Fruit fly (Drosophila melanogaster): Measurements from ENCODE around the gene CG14143.

CG14143 gene

dm6 chr3L:11155380-11155779, 20.6 kb downstream of the CG14143 start (continued):
- 0 out of 2 replicates have a peak, but pooled peaks have one; percentile 13 for TF ChIP-seq klu (GFP tag; IDR thresholded peaks at IDR 0.05)
- no peak for TF ChIP-seq CG6791 (GFP tag; IDR thresholded peaks at IDR 0.05; ENCODE audit: partially characterized antibody)
- no peak for TF ChIP-seq bigmax (GFP tag; optimal IDR thresholded peaks at IDR 0.05)
- TF ChIP-seq CG31441 (GFP tag; IDR thresholded peaks at IDR 0.05), result 0 out of 2 replicates have a peak, but pooled peaks have one; percentile 10
- TF ChIP-seq Nf-YC (tag; optimal IDR thresholded peaks at IDR 0.05), result no peak
- TF ChIP-seq jigr1 (GFP tag; IDR thresholded peaks at IDR 0.05), result no peak
- peak; percentile 47; the same call in 1 of the 3 replicates for TF ChIP-seq tgo (GFP tag; IDR thresholded peaks at IDR 0.05)
- TF ChIP-seq toy (GFP tag; IDR thresholded peaks at IDR 0.05), result no peak
- peak; percentile 33; the same call in 1 of the 2 replicates for TF ChIP-seq Awh (GFP tag; IDR thresholded peaks at IDR 0.05)
- no peak for TF ChIP-seq CG32772 (GFP tag; IDR thresholded peaks at IDR 0.05)
- TF ChIP-seq shn (GFP tag; optimal IDR thresholded peaks at IDR 0.05), result no peak
- TF ChIP-seq Doc3 (GFP tag; IDR thresholded peaks at IDR 0.05; ENCODE audit: partially characterized antibody), result no peak
- TF ChIP-seq CG12769 (tag; optimal IDR thresholded peaks at IDR 0.05), result no peak
- TF ChIP-seq CHES-1-like (GFP tag; optimal IDR thresholded peaks at IDR 0.05), result no peak
- TF ChIP-seq bsh (GFP tag; optimal IDR thresholded peaks at IDR 0.05), result peak in 1 of 2 experiments; percentile 25
- peak; percentile 18 for TF ChIP-seq CG15269 (tag; optimal IDR thresholded peaks at IDR 0.05)
- peak; percentile 45; the same call in 1 of the 2 replicates for TF ChIP-seq vvl (GFP tag; IDR thresholded peaks at IDR 0.05)
- no peak; the same call in 1 of the 2 replicates for TF ChIP-seq CG10366 (GFP tag; IDR thresholded peaks at IDR 0.05)
- TF ChIP-seq pho (GFP tag; optimal IDR thresholded peaks at IDR 0.05), result no peak
- no peak for TF ChIP-seq CG9797 (GFP tag; optimal IDR thresholded peaks at IDR 0.05)
- TF ChIP-seq sens (GFP tag), result peak; percentile 63
- peak; percentile 14; the same call in 1 of the 2 replicates for TF ChIP-seq CG14014 (GFP tag; IDR thresholded peaks at IDR 0.05)
- 0 out of 3 replicates have a peak, but pooled peaks have one; percentile 23 for TF ChIP-seq dysf (GFP tag; IDR thresholded peaks at IDR 0.05)
- TF ChIP-seq sens-2 (GFP tag; IDR thresholded peaks at IDR 0.05), result no peak
- TF ChIP-seq fru (optimal IDR thresholded peaks at IDR 0.05), result no peak
- peak; percentile 24 for TF ChIP-seq Xbp1 (GFP tag; optimal IDR thresholded peaks at IDR 0.05)
- TF ChIP-seq CG12659 (GFP tag; optimal IDR thresholded peaks at IDR 0.05), result no peak
- no peak for TF ChIP-seq Tbp (GFP tag; optimal IDR thresholded peaks at IDR 0.05)
- no peak for TF ChIP-seq CG16863 (GFP tag; optimal IDR thresholded peaks at IDR 0.05)
- no peak for TF ChIP-seq chn (GFP tag; optimal IDR thresholded peaks at IDR 0.05)
- TF ChIP-seq h (optimal IDR thresholded peaks at IDR 0.05), result no peak
- TF ChIP-seq CG3995 (GFP tag; optimal IDR thresholded peaks at IDR 0.05), result no peak

dm6 chr3L:11164899-11165298, 30.1 kb downstream of the CG14143 start, which contains the start of gene Alg10:
Gene Alg10 (plus strand): TSS chr3L:11164971.
- TF ChIP-seq Neu2 (GFP tag; optimal IDR thresholded peaks at IDR 0.05; ENCODE audit: borderline replicate concordance) (peak; percentile 95), bbx (GFP tag; IDR thresholded peaks at IDR 0.05; ENCODE audit: partially characterized antibody) (peak; percentile 13; the same call in 1 of the 2 replicates), MESR4 (GFP tag; optimal IDR thresholded peaks at IDR 0.05) (peak; percentile 23), MBD-R2 (GFP tag; IDR thresholded peaks at IDR 0.05) (peak; percentile 69), CG6175 (GFP tag; IDR thresholded peaks at IDR 0.05) (no peak), Lpt (GFP tag; optimal IDR thresholded peaks at IDR 0.05) (no peak), CG4617 (GFP tag; optimal IDR thresholded peaks at IDR 0.05; ENCODE audit: borderline replicate concordance) (peak; percentile 7), Med (GFP tag) (peak; percentile 63), CG43689 (GFP tag; IDR thresholded peaks at IDR 0.05) (0 out of 2 replicates have a peak, but pooled peaks have one; percentile 22), stwl (tag; optimal IDR thresholded peaks at IDR 0.05) (peak; percentile 80), E2f2 (GFP tag; IDR thresholded peaks at IDR 0.05) (peak; percentile 30; the same call in 1 of the 2 replicates), Myb (GFP tag; optimal IDR thresholded peaks at IDR 0.05) (peak; percentile 34), Elba2 (GFP tag; optimal IDR thresholded peaks at IDR 0.05) (peak; percentile 38), Dp (GFP tag; optimal IDR thresholded peaks at IDR 0.05) (peak; percentile 24), gfzf (GFP tag; optimal IDR thresholded peaks at IDR 0.05) (peak; percentile 77), CG30020 (tag; optimal IDR thresholded peaks at IDR 0.05) (no peak), B-H1 (GFP tag; IDR thresholded peaks at IDR 0.05) (no peak), CG13287 (GFP tag; IDR thresholded peaks at IDR 0.05; ENCODE audit: partially characterized antibody) (peak; percentile 33; the same call in 1 of the 2 replicates), Lhr (GFP tag; optimal IDR thresholded peaks at IDR 0.05) (no peak), CG8388 (GFP tag; optimal IDR thresholded peaks at IDR 0.05) (no peak), CG9797 (GFP tag; optimal IDR thresholded peaks at IDR 0.05) (peak; percentile 52), CG9932 (GFP tag; IDR thresholded peaks at IDR 0.05) (no peak)

All from whole organism, embryonic.